Worm (Caenorhabditis elegans): Measurements from ENCODE around the gene shw-1.

Gene shw-1

ce11 chrII:8326228-8326960, 5.1 kb upstream of the shw-1 start:
- TF ChIP-seq tbx-37 (GFP tag; conservative IDR thresholded peaks at IDR 0.05) (0 out of 2 replicates have a peak, but pooled peaks have one; percentile 29), pes-1 (GFP tag; IDR thresholded peaks at IDR 0.05) (no peak), ceh-13 (GFP tag; optimal IDR thresholded peaks at IDR 0.05) (no peak), hnd-1 (tag; optimal IDR thresholded peaks at IDR 0.05) (no peak), ets-7 (tag; optimal IDR thresholded peaks at IDR 0.05) (no peak), tbx-11 (GFP tag; IDR thresholded peaks at IDR 0.05) (no peak)

- no peak for TF ChIP-seq hmg-4 (GFP tag; optimal IDR thresholded peaks at IDR 0.05)
- TF ChIP-seq flt-1 (GFP tag; IDR thresholded peaks at IDR 0.05), result no peak
- TF ChIP-seq pes-1 (GFP tag; IDR thresholded peaks at IDR 0.05), result peak; percentile 69
- TF ChIP-seq F13C5.2 (tag; optimal IDR thresholded peaks at IDR 0.05), result peak; percentile 76
- TF ChIP-seq ceh-13 (GFP tag; optimal IDR thresholded peaks at IDR 0.05), result no peak
- TF ChIP-seq ets-7 (tag; optimal IDR thresholded peaks at IDR 0.05), result no peak
- peak; percentile 57; the same call in 1 of the 2 replicates for TF ChIP-seq scrt-1 (GFP tag; IDR thresholded peaks at IDR 0.05)
- peak; percentile 11 for TF ChIP-seq ceh-36 (tag; optimal IDR thresholded peaks at IDR 0.05)
- no peak for TF ChIP-seq hmbx-1 (tag; optimal IDR thresholded peaks at IDR 0.05)
- TF ChIP-seq tbx-11 (GFP tag; IDR thresholded peaks at IDR 0.05), result 0 out of 2 replicates have a peak, but pooled peaks have one; percentile 41
- TF ChIP-seq tbx-37 (GFP tag; conservative IDR thresholded peaks at IDR 0.05), result no peak
Observed at ce11 chrII:8325002-8325539, 3.8 kb upstream of the shw-1 start, which contains the start of the genes ran-3 and C26D10.3. Gene ran-3 (minus strand): TSS chrII:8325052. Gene C26D10.3 (plus strand): TSS chrII:8325386.

ce11 chrII:8316701-8317100, 4.6 kb downstream of the shw-1 start:
- TF ChIP-seq ets-7 (tag; optimal IDR thresholded peaks at IDR 0.05) (no peak), hmg-4 (GFP tag; optimal IDR thresholded peaks at IDR 0.05) (no peak), tbx-37 (GFP tag; conservative IDR thresholded peaks at IDR 0.05) (no peak), flt-1 (GFP tag; IDR thresholded peaks at IDR 0.05) (no peak), ceh-13 (GFP tag; optimal IDR thresholded peaks at IDR 0.05) (no peak), ama-1 (optimal IDR thresholded peaks at IDR 0.05) (no peak), sea-1 (GFP tag; conservative IDR thresholded peaks at IDR 0.05) (no peak), pes-1 (GFP tag; IDR thresholded peaks at IDR 0.05) (no peak), hnd-1 (tag; optimal IDR thresholded peaks at IDR 0.05) (no peak), F13C5.2 (tag; optimal IDR thresholded peaks at IDR 0.05) (no peak), tra-4 (tag; optimal IDR thresholded peaks at IDR 0.05) (no peak), tbx-11 (GFP tag; IDR thresholded peaks at IDR 0.05) (no peak), hmbx-1 (tag; optimal IDR thresholded peaks at IDR 0.05) (no peak), scrt-1 (GFP tag; IDR thresholded peaks at IDR 0.05) (no peak)

ce11 chrII:8314768-8315167, 6.5 kb downstream of the shw-1 start:
- no peak for TF ChIP-seq tbx-11 (GFP tag; IDR thresholded peaks at IDR 0.05)
- no peak for TF ChIP-seq F13C5.2 (tag; optimal IDR thresholded peaks at IDR 0.05)
- TF ChIP-seq B0310.2 (tag; optimal IDR thresholded peaks at IDR 0.05), result no peak
- no peak for TF ChIP-seq tbx-37 (GFP tag; conservative IDR thresholded peaks at IDR 0.05)
- TF ChIP-seq hnd-1 (tag; optimal IDR thresholded peaks at IDR 0.05), result no peak

ce11 chrII:8312012-8312411, 9.3 kb downstream of the shw-1 start:
- TF ChIP-seq ets-7 (tag; optimal IDR thresholded peaks at IDR 0.05) (no peak), ceh-13 (GFP tag; optimal IDR thresholded peaks at IDR 0.05) (no peak), tra-4 (tag; optimal IDR thresholded peaks at IDR 0.05) (no peak), ceh-36 (tag; optimal IDR thresholded peaks at IDR 0.05) (no peak), flt-1 (GFP tag; IDR thresholded peaks at IDR 0.05) (no peak), aly-1 (tag; optimal IDR thresholded peaks at IDR 0.05) (no peak), B0310.2 (tag; optimal IDR thresholded peaks at IDR 0.05) (no peak), tbx-37 (GFP tag; conservative IDR thresholded peaks at IDR 0.05) (no peak), F13C5.2 (tag; optimal IDR thresholded peaks at IDR 0.05) (no peak), hmg-4 (GFP tag; optimal IDR thresholded peaks at IDR 0.05) (no peak), scrt-1 (GFP tag; IDR thresholded peaks at IDR 0.05) (no peak), sea-1 (GFP tag; conservative IDR thresholded peaks at IDR 0.05) (no peak), pes-1 (GFP tag; IDR thresholded peaks at IDR 0.05) (no peak), ama-1 (optimal IDR thresholded peaks at IDR 0.05) (no peak)

ce11 chrII:8311484-8311883, 9.8 kb downstream of the shw-1 start:
- no peak for TF ChIP-seq hnd-1 (tag; optimal IDR thresholded peaks at IDR 0.05)
- no peak for TF ChIP-seq scrt-1 (GFP tag; IDR thresholded peaks at IDR 0.05)
- no peak for TF ChIP-seq tra-4 (tag; optimal IDR thresholded peaks at IDR 0.05)
- no peak for TF ChIP-seq F13C5.2 (tag; optimal IDR thresholded peaks at IDR 0.05)
- TF ChIP-seq B0310.2 (tag; optimal IDR thresholded peaks at IDR 0.05), result no peak
- no peak for TF ChIP-seq aly-1 (tag; optimal IDR thresholded peaks at IDR 0.05)
- TF ChIP-seq pes-1 (GFP tag; IDR thresholded peaks at IDR 0.05), result no peak
- TF ChIP-seq ceh-36 (tag; optimal IDR thresholded peaks at IDR 0.05), result no peak
- no peak for TF ChIP-seq ama-1 (optimal IDR thresholded peaks at IDR 0.05)
- no peak for TF ChIP-seq ets-7 (tag; optimal IDR thresholded peaks at IDR 0.05)

- TF ChIP-seq aly-1 (tag; optimal IDR thresholded peaks at IDR 0.05) (no peak), ceh-36 (tag; optimal IDR thresholded peaks at IDR 0.05) (no peak)
Observed at ce11 chrII:8308314-8308713, 13.0 kb downstream of the shw-1 start.

- TF ChIP-seq hmg-4 (GFP tag; optimal IDR thresholded peaks at IDR 0.05) (no peak), pes-1 (GFP tag; IDR thresholded peaks at IDR 0.05) (no peak), hnd-1 (tag; optimal IDR thresholded peaks at IDR 0.05) (no peak), F13C5.2 (tag; optimal IDR thresholded peaks at IDR 0.05) (no peak), tbx-37 (GFP tag; conservative IDR thresholded peaks at IDR 0.05) (no peak), hmbx-1 (tag; optimal IDR thresholded peaks at IDR 0.05) (no peak), aly-1 (tag; optimal IDR thresholded peaks at IDR 0.05) (no peak), B0310.2 (tag; optimal IDR thresholded peaks at IDR 0.05) (no peak), tbx-11 (GFP tag; IDR thresholded peaks at IDR 0.05) (no peak), ets-7 (tag; optimal IDR thresholded peaks at IDR 0.05) (no peak), flt-1 (GFP tag; IDR thresholded peaks at IDR 0.05) (no peak), sea-1 (GFP tag; conservative IDR thresholded peaks at IDR 0.05) (no peak), ceh-13 (GFP tag; optimal IDR thresholded peaks at IDR 0.05) (no peak), tra-4 (tag; optimal IDR thresholded peaks at IDR 0.05) (no peak), ama-1 (optimal IDR thresholded peaks at IDR 0.05) (no peak), scrt-1 (GFP tag; IDR thresholded peaks at IDR 0.05) (no peak), ceh-36 (tag; optimal IDR thresholded peaks at IDR 0.05) (no peak)
Observed at ce11 chrII:8295296-8295695, 26.0 kb downstream of the shw-1 start, which contains the start of gene nlp-55. Gene nlp-55 (minus strand): TSS chrII:8295396.
